Worm (Caenorhabditis elegans): Measurements from ENCODE around the gene dif-1.

dif-1 gene

DNA sequence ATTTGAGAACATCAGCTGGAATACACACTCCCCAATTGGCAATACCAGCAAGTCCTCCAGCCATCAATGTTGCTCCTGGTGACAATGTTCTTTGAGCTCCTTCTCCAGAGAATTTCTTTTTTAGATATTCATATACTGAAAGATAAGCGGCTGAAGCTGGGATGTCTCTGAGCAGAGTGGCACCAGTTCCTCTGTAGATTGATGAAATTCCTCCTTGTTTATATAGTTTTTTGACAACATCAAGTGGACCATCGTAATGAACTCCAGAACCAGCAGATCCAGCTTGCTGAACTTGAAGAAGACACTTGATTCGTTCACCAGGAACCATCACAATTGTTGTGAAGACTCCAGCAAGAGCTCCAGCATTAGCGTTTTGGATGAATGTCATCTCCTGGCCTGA is 708 bp downstream of the dif-1 start (continued):
- TF ChIP-seq madf-8 (GFP tag; conservative IDR thresholded peaks at IDR 0.05) (no peak), ztf-22 (GFP tag; optimal IDR thresholded peaks at IDR 0.05) (no peak)

DNA sequence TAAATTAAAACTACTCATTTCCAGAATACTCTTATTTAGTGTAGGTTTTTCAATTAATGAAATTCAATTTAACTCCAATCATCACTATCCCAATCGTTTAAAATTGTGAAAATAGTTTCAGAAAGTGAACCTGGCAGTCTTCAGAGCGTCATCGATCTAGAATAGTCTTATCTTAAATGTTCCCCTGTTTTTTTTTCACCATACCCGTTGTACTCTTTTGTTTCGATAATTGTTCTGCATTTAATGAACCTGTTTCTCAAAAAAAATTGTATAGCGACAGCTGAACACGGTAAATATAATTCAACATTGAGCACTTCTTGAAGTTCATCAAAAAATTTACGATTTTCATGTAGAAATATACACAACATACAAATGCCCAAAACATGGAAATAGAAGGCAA is 1.6 kb downstream of the dif-1 start:
- TF ChIP-seq hrde-1 (tag; optimal IDR thresholded peaks at IDR 0.05; ENCODE audit: borderline replicate concordance) (peak; percentile 69), nfyb-1 (GFP tag; IDR thresholded peaks at IDR 0.05) (0 out of 2 replicates have a peak, but pooled peaks have one; percentile 14), snpc-4 (GFP tag; optimal IDR thresholded peaks at IDR 0.05) (no peak), snpc-4 (tag; optimal IDR thresholded peaks at IDR 0.05) (peak in 1 of 4 experiments; percentile 12), tlf-1 (GFP tag; optimal IDR thresholded peaks at IDR 0.05) (peak; percentile 16), repo-1 (tag; optimal IDR thresholded peaks at IDR 0.05) (peak; percentile 64), B0336.3 (GFP tag; IDR thresholded peaks at IDR 0.05) (0 out of 2 replicates have a peak, but pooled peaks have one; percentile 37), ztf-3 (GFP tag; optimal IDR thresholded peaks at IDR 0.05) (no peak), lag-1 (GFP tag; IDR thresholded peaks at IDR 0.05) (no peak), snpc-1.3 (tag; optimal IDR thresholded peaks at IDR 0.05; ENCODE audit: insufficient read depth) (peak; percentile 3), egl-18 (GFP tag; IDR thresholded peaks at IDR 0.05) (no peak), madf-6 (GFP tag; IDR thresholded peaks at IDR 0.05) (peak; percentile 42; the same call in 1 of the 2 replicates), Y95B8A.8 (GFP tag; IDR thresholded peaks at IDR 0.05) (peak; percentile 43; the same call in 1 of the 2 replicates), ZK185.1 (tag; optimal IDR thresholded peaks at IDR 0.05; ENCODE audit: poor library complexity, severe bottlenecking) (peak; percentile 35)

DNA sequence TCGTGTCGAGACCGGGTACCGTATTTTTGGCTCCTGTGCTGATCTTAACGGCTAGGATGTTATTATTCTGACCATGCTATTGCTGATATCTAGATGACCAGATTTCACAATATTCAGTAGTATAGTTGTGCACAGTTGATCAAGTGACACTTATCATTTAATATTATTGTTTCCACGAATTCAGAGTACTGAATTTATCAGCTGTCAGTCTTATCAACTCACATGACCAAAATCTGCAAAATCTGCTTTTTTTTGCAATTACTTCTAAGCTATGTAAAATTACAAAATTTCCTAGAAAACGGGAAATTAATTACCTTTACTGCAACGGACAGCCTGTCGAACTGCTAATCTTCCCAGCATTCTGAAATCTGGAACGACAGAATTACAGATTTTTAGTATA is 2.4 kb downstream of the dif-1 start, which contains the start of gene pam-1:
Gene pam-1, minus strand, starts transcription at position 368 of the 400 bp plus-strand sequence.
- TF ChIP-seq nfyb-1 (GFP tag; IDR thresholded peaks at IDR 0.05): peak; percentile 26; the same call in 1 of the 2 replicates
- TF ChIP-seq Y67H2A.10 (GFP tag; conservative IDR thresholded peaks at IDR 0.05): no peak
- no peak for TF ChIP-seq cebp-1 (GFP tag; IDR thresholded peaks at IDR 0.05)
- peak; percentile 42 for TF ChIP-seq cebp-1 (tag; optimal IDR thresholded peaks at IDR 0.05)

DNA sequence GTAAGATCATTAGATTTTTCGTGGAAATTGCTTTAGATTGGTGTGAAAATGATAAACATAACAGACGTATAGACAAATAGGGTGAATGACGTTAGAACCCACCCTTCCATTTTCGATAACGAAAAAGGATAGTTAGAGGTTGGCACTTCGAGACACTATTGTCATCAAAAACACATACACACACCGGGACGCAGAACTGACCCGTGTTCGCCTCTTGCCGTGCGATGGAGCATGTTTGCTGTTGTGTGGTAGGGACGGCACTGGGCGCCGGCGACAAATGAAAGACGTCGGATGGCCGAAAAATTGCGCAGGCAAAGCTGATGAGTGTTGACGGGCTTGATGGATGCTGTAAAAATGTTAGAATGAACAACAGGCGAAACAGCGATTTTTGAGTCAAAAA is 3.0 kb downstream of the dif-1 start:
- TF ChIP-seq mes-4 (tag; optimal IDR thresholded peaks at IDR 0.05) (no peak), dox-1 (GFP tag; IDR thresholded peaks at IDR 0.05) (peak; percentile 66), F37B4.10 (GFP tag; IDR thresholded peaks at IDR 0.05) (no peak), snpc-3.4 (tag; optimal IDR thresholded peaks at IDR 0.05) (no peak), bed-1 (GFP tag; IDR thresholded peaks at IDR 0.05) (no peak), athp-1 (tag; optimal IDR thresholded peaks at IDR 0.05) (no peak), him-1 (tag; optimal IDR thresholded peaks at IDR 0.05) (no peak), xnd-1 (tag; optimal IDR thresholded peaks at IDR 0.05) (no peak), dpff-1 (tag; optimal IDR thresholded peaks at IDR 0.05) (no peak), lir-1 (GFP tag; conservative IDR thresholded peaks at IDR 0.05) (no peak), ztf-18 (tag; optimal IDR thresholded peaks at IDR 0.05) (peak; percentile 55), hlh-26 (GFP tag; conservative IDR thresholded peaks at IDR 0.05) (no peak), nhr-120 (GFP tag; IDR thresholded peaks at IDR 0.05) (0 out of 2 replicates have a peak, but pooled peaks have one; percentile 32), cebp-1 (GFP tag; IDR thresholded peaks at IDR 0.05) (peak; percentile 33; the same call in 1 of the 2 replicates), cebp-1 (tag; optimal IDR thresholded peaks at IDR 0.05) (peak; percentile 16), ceh-27 (GFP tag; optimal IDR thresholded peaks at IDR 0.05) (peak; percentile 71), let-526 (GFP tag; IDR thresholded peaks at IDR 0.05) (peak; percentile 64; the same call in 1 of the 2 replicates), attf-5 (GFP tag; optimal IDR thresholded peaks at IDR 0.05) (peak; percentile 58), die-1 (tag; optimal IDR thresholded peaks at IDR 0.05) (no peak), let-607 (tag; optimal IDR thresholded peaks at IDR 0.05) (peak; percentile 89 to 96), lin-54 (GFP tag; optimal IDR thresholded peaks at IDR 0.05) (peak; percentile 36), ets-4 (GFP tag; optimal IDR thresholded peaks at IDR 0.05) (peak; percentile 86), tbp1 (GFP tag; optimal IDR thresholded peaks at IDR 0.05) (peak; percentile 12), F10E7.11 (tag; optimal IDR thresholded peaks at IDR 0.05) (no peak), madf-10 (tag; optimal IDR thresholded peaks at IDR 0.05) (peak; percentile 18), nhr-27 (tag; optimal IDR thresholded peaks at IDR 0.05) (no peak)
